Worm (Caenorhabditis elegans) whole organism, L4 larva: ENCODE measurements around the gene T22B2.1.

Experiments
- D1046.2 ChIP-seq: fragments of 200-800 bp; sonication (Bioruptor generic); IDR thresholded peaks from 2 replicates; pipeline ENCODE4 v1.3.6; 2022; ENCODE audit warnings: missing genetic modification characterization, missing compliant biosample characterization
- lim-7 ChIP-seq: fragments of 200-800 bp; sonication (Bioruptor generic); IDR thresholded peaks from 2 replicates; pipeline ENCODE4 v1.3.6; 2022; ENCODE audit warnings: missing genetic modification characterization, missing compliant biosample characterization

- TF ChIP-seq D1046.2 (GFP tag; lab: Robert Waterston, UW): no peak
- TF ChIP-seq lim-7: no peak
These were observed 47.6 kb upstream of the T22B2.1 start, which contains the start of gene F47F2.1 for ce11 chrX:3878233-3878632.
